Worm (Caenorhabditis elegans): ENCODE results near the gene Y22D7AL.4.

Y22D7AL.4 gene

DNA sequence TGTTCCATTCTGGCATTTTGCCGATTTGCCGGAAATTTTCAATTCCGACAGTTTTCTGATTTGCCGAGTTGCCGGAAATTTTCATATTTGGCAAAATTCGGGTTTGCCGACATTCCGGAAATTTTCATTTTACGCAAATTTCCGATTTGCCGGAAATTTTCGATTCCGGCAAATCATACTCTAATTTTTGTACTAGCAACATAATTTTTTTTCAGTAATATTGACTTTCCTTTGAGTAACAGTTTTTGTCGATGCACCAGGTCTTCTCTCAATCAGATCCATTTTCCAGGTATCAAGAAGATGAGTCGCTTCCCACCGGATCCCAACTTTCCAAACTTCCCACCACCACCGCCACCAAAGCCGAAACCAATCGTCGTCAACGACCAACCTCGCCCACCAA lies 14.7 kb downstream of the Y22D7AL.4 start, which contains the start of gene Y22D7AL.3:
Gene Y22D7AL.3, plus strand, starts transcription at position 301 of the 400 bp plus-strand sequence.
- TF ChIP-seq lsy-2 (tag; optimal IDR thresholded peaks at IDR 0.05) (no peak), nhr-237 (tag; optimal IDR thresholded peaks at IDR 0.05) (no peak), nhr-76 (tag; optimal IDR thresholded peaks at IDR 0.05) (no peak), elt-3 (tag; optimal IDR thresholded peaks at IDR 0.05) (no peak), cnd-1 (tag; optimal IDR thresholded peaks at IDR 0.05) (no peak), unc-62 (GFP tag; optimal IDR thresholded peaks at IDR 0.05) (no peak), ham-2 (GFP tag; optimal IDR thresholded peaks at IDR 0.05) (no peak), hlh-1 (tag; optimal IDR thresholded peaks at IDR 0.05) (no peak), nhr-12 (tag; optimal IDR thresholded peaks at IDR 0.05) (no peak), ces-1 (GFP tag; optimal IDR thresholded peaks at IDR 0.05) (no peak), blmp-1 (tag; optimal IDR thresholded peaks at IDR 0.05) (no peak), nhr-28 (tag; optimal IDR thresholded peaks at IDR 0.05) (no peak), sptf-1 (tag; optimal IDR thresholded peaks at IDR 0.05) (no peak), elt-1 (tag; optimal IDR thresholded peaks at IDR 0.05; ENCODE audit: borderline replicate concordance, insufficient read depth) (no peak), tbx-8 (GFP tag; optimal IDR thresholded peaks at IDR 0.05) (no peak), nhr-2 (tag; optimal IDR thresholded peaks at IDR 0.05) (no peak), sem-2 (GFP tag; optimal IDR thresholded peaks at IDR 0.05) (no peak), M03D4.4 (tag; optimal IDR thresholded peaks at IDR 0.05) (no peak), lin-13 (tag; optimal IDR thresholded peaks at IDR 0.05) (no peak)

DNA sequence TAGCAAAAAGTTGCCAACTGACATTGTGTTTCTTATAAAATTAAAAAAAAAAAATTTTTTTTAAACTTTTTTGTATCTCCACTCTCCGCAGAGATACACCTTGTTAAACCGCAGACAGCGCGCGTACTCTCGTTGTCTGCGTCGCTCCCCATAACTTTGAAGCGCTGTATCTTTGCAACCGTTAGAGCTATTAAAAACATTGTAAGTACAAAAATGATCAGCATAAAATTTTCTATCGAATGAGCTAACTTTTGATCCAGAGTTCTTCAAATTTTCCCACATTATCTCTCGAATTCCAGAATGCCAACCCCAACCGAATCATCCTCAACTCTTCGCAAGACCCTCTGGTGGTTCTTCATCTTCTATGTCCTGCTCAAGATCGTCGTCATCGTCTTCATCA lies 25.7 kb downstream of the Y22D7AL.4 start, which contains the start of gene Y22D7AL.1:
Gene Y22D7AL.1, plus strand, starts transcription at position 301 of the 400 bp plus-strand sequence.
- TF ChIP-seq ceh-43 (GFP tag; optimal IDR thresholded peaks at IDR 0.05) (no peak), mab-5 (tag; optimal IDR thresholded peaks at IDR 0.05) (no peak), nhr-2 (tag; optimal IDR thresholded peaks at IDR 0.05) (no peak)

DNA sequence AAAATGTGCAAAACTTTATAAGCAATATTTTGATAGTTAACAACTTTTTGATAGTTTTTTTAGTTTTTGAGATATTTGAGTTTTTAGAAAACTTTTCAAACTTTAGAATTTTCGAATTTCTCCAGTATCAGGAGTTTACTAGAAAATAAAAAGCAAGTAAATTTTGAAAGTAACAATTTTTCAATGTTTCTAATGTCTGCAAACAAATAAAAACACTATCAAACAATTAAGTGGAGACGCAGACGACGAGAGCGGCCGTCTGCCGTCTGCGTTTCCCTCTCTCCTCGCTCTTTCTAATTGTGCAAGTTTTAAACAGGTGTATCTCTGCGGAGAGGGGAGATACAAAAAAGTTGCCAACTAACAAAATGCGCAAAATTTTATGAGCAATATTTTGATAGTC lies 26.5 kb downstream of the Y22D7AL.4 start:
- TF ChIP-seq ceh-43 (GFP tag; optimal IDR thresholded peaks at IDR 0.05), result no peak
- no peak for TF ChIP-seq lsy-2 (tag; optimal IDR thresholded peaks at IDR 0.05)
- TF ChIP-seq lin-32 (GFP tag; optimal IDR thresholded peaks at IDR 0.05), result no peak
- no peak for TF ChIP-seq mls-2 (tag; optimal IDR thresholded peaks at IDR 0.05)
- no peak for TF ChIP-seq snpc-4 (tag; optimal IDR thresholded peaks at IDR 0.05)
- TF ChIP-seq ham-2 (GFP tag; optimal IDR thresholded peaks at IDR 0.05), result no peak
- no peak for TF ChIP-seq cnd-1 (tag; optimal IDR thresholded peaks at IDR 0.05)
- TF ChIP-seq hlh-1 (tag; optimal IDR thresholded peaks at IDR 0.05), result no peak
- TF ChIP-seq tbx-8 (GFP tag; optimal IDR thresholded peaks at IDR 0.05), result no peak
- TF ChIP-seq drap-1 (GFP tag; optimal IDR thresholded peaks at IDR 0.05), result no peak
- TF ChIP-seq blmp-1 (tag; optimal IDR thresholded peaks at IDR 0.05), result no peak
- TF ChIP-seq nhr-2 (tag; optimal IDR thresholded peaks at IDR 0.05), result no peak
- TF ChIP-seq M03D4.4 (tag; optimal IDR thresholded peaks at IDR 0.05), result no peak
- TF ChIP-seq mep-1 (tag; optimal IDR thresholded peaks at IDR 0.05), result no peak
- no peak for TF ChIP-seq ztf-11 (tag; optimal IDR thresholded peaks at IDR 0.05)
- TF ChIP-seq sem-2 (GFP tag; optimal IDR thresholded peaks at IDR 0.05), result no peak
- TF ChIP-seq sptf-1 (tag; optimal IDR thresholded peaks at IDR 0.05), result no peak
- TF ChIP-seq ceh-83 (GFP tag; optimal IDR thresholded peaks at IDR 0.05), result no peak
- TF ChIP-seq elt-3 (tag; optimal IDR thresholded peaks at IDR 0.05), result no peak
- no peak for TF ChIP-seq ceh-39 (tag; optimal IDR thresholded peaks at IDR 0.05)

- TF ChIP-seq M03D4.4 (tag; optimal IDR thresholded peaks at IDR 0.05), result no peak
- no peak for TF ChIP-seq ham-2 (GFP tag; optimal IDR thresholded peaks at IDR 0.05)
- TF ChIP-seq ceh-43 (GFP tag; optimal IDR thresholded peaks at IDR 0.05), result no peak
- TF ChIP-seq ceh-39 (tag; optimal IDR thresholded peaks at IDR 0.05), result no peak
- no peak for TF ChIP-seq hlh-1 (tag; optimal IDR thresholded peaks at IDR 0.05)
- no peak for TF ChIP-seq mep-1 (tag; optimal IDR thresholded peaks at IDR 0.05)
- TF ChIP-seq nhr-237 (tag; optimal IDR thresholded peaks at IDR 0.05), result no peak
- no peak for TF ChIP-seq lin-13 (tag; optimal IDR thresholded peaks at IDR 0.05)
Observed at ce11 chrIII:1657380-1657779, 30.9 kb downstream of the Y22D7AL.4 start, which contains the start of gene cht-4. cht-4 (minus strand) TSS chrIII:1657480.

DNA sequence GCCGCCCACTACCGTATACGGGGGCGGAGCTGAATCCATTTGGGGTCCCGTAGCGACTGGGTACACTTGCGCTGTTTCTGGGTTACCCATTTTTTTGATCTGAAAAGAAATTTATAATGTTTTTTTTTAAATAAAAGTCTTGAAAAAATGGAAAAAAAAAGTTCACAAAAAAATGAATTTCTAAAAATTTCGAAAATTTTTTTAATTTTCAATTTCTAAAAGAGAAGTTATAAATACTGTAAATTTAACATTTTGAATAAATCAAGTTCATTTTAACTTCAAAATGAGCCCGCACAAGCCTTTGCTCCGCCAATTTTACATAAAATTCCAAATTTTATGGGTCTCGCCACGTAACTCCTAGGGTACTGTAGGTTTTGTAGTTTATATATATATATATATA lies 33.3 kb downstream of the Y22D7AL.4 start, which contains the start of gene Y22D7AL.15:
Gene Y22D7AL.15, minus strand, starts transcription at position 101 of the 400 bp plus-strand sequence.
- TF ChIP-seq unc-120 (tag; optimal IDR thresholded peaks at IDR 0.05; ENCODE audit: poor library complexity, severe bottlenecking) (no peak), nhr-237 (tag; optimal IDR thresholded peaks at IDR 0.05) (no peak), zip-8 (tag; optimal IDR thresholded peaks at IDR 0.05) (no peak), pha-4 (tag; optimal IDR thresholded peaks at IDR 0.05) (no peak), M03D4.4 (tag; optimal IDR thresholded peaks at IDR 0.05) (no peak), nhr-12 (tag; optimal IDR thresholded peaks at IDR 0.05) (no peak), hlh-1 (tag; optimal IDR thresholded peaks at IDR 0.05) (no peak), mls-2 (tag; optimal IDR thresholded peaks at IDR 0.05) (no peak), cnd-1 (tag; optimal IDR thresholded peaks at IDR 0.05) (no peak), mab-5 (tag; optimal IDR thresholded peaks at IDR 0.05) (no peak), flh-1 (GFP tag; optimal IDR thresholded peaks at IDR 0.05) (no peak), ceh-39 (tag; optimal IDR thresholded peaks at IDR 0.05) (no peak), drap-1 (GFP tag; optimal IDR thresholded peaks at IDR 0.05) (no peak), mep-1 (tag; optimal IDR thresholded peaks at IDR 0.05) (no peak), ham-2 (GFP tag; optimal IDR thresholded peaks at IDR 0.05) (no peak)

Data from whole organism, mixed stage, embryonic.